Worm (Caenorhabditis elegans) whole organism, L4 larva: ENCODE data around the gene F28B12.1.

Experiments used
- F37D6.2 ChIP-seq: sonication (generic microtip); optimal IDR thresholded peaks from 2 replicates; lab custom pipeline; 2016; ENCODE audit warnings: mild to moderate bottlenecking, missing genetic modification characterization, missing compliant biosample characterization
- F44E2.7 ChIP-seq: fragments of 200-800 bp; sonication (Bioruptor generic); IDR thresholded peaks from 2 replicates; pipeline ENCODE4 v2.1.2; 2022; ENCODE audit warnings: missing genetic modification characterization, missing compliant biosample characterization
- F49E8.2 ChIP-seq: sonication (generic microtip); optimal IDR thresholded peaks from 2 replicates; lab custom pipeline; 2016; ENCODE audit warnings: missing compliant biosample characterization, mild to moderate bottlenecking, missing genetic modification characterization, borderline replicate concordance
- R02D3.7 ChIP-seq: fragments of 150-350 bp; sonication (generic microtip); optimal IDR thresholded peaks from 3 replicates; lab custom pipeline; 2014; ENCODE audit warnings: missing biosample characterization, missing genetic modification characterization
- T26A8.4 ChIP-seq: fragments of 200-800 bp; sonication (Bioruptor generic); IDR thresholded peaks from 2 replicates; pipeline ENCODE4 v1.3.6; 2022; ENCODE audit warnings: missing genetic modification characterization, missing compliant biosample characterization
- Y48G9A.11 ChIP-seq: fragments of 200-800 bp; sonication (Bioruptor generic); IDR thresholded peaks from 2 replicates; pipeline ENCODE4 v1.3.6; 2022; ENCODE audit warnings: missing genetic modification reagents, missing genetic modification characterization, missing compliant biosample characterization
- Y5F2A.4 ChIP-seq: fragments of 200-800 bp; sonication (Bioruptor generic); optimal IDR thresholded peaks from 2 replicates; lab custom pipeline; 2018; ENCODE audit warnings: mild to moderate bottlenecking, missing genetic modification characterization, missing compliant biosample characterization
- Y75B8A.6 ChIP-seq: fragments of 200-800 bp; sonication (Bioruptor generic); IDR thresholded peaks from 2 replicates; pipeline ENCODE4 v1.3.6; 2022; ENCODE audit warnings: missing genetic modification reagents, missing genetic modification characterization, missing compliant biosample characterization
- ama-1 ChIP-seq: fragments of 150-350 bp; optimal IDR thresholded peaks from 2 replicates; lab custom pipeline; 2014; ENCODE audit warnings: inconsistent platforms, mixed read lengths
- ceh-28 ChIP-seq: fragments of 150-350 bp; optimal IDR thresholded peaks from 2 replicates; lab custom pipeline; 2014; ENCODE audit warnings: missing biosample characterization, missing genetic modification reagents, missing genetic modification characterization
- ceh-44 ChIP-seq: fragments of 200-800 bp; sonication (Bioruptor generic); IDR thresholded peaks from 2 replicates; pipeline ENCODE4 v1.3.6; 2022; ENCODE audit warnings: missing genetic modification reagents, missing genetic modification characterization, missing compliant biosample characterization
- ceh-62 ChIP-seq: sonication (generic microtip); optimal IDR thresholded peaks from 2 replicates; lab custom pipeline; 2017; ENCODE audit warnings: missing biosample characterization, missing genetic modification characterization
- ces-1 ChIP-seq: fragments of 150-350 bp; sonication (generic microtip); optimal IDR thresholded peaks from 4 replicates; lab custom pipeline; 2014; ENCODE audit warnings: missing biosample characterization, missing genetic modification reagents, missing genetic modification characterization
- ctbp-1 ChIP-seq: fragments of 200-800 bp; sonication (Bioruptor generic); IDR thresholded peaks from 2 replicates; pipeline ENCODE4 v1.3.6; 2022; ENCODE audit warnings: missing genetic modification reagents, missing genetic modification characterization, missing compliant biosample characterization
- daf-16 ChIP-seq, 3 experiments: sonication (generic microtip); optimal IDR thresholded peaks; 2 replicates each; lab custom pipeline; 2016 to 2017; ENCODE audit warnings: missing genetic modification characterization in 3 of 3, missing genetic modification reagents in 3 of 3, mild to moderate bottlenecking in 2 of 3, missing compliant biosample characterization in 2 of 3, missing biosample characterization in 1 of 3, moderate library complexity in 1 of 3
- daf-8 ChIP-seq: fragments of 200-800 bp; sonication (Bioruptor generic); IDR thresholded peaks from 2 replicates; pipeline ENCODE4 v1.3.6; 2022; ENCODE audit warnings: missing genetic modification characterization, missing compliant biosample characterization
- dmd-8 ChIP-seq: fragments of 200-800 bp; sonication (Bioruptor generic); IDR thresholded peaks from 2 replicates; pipeline ENCODE4 v1.3.6; 2022; ENCODE audit warnings: missing genetic modification characterization, missing compliant biosample characterization
- dpl-1 ChIP-seq: fragments of 150-350 bp; optimal IDR thresholded peaks from 2 replicates; lab custom pipeline; 2014; ENCODE audit warnings: missing biosample characterization, missing genetic modification reagents, missing genetic modification characterization
- duxl-1 ChIP-seq: sonication (generic microtip); optimal IDR thresholded peaks from 2 replicates; lab custom pipeline; 2016; ENCODE audit warnings: mild to moderate bottlenecking, missing genetic modification characterization, moderate library complexity, missing compliant biosample characterization; ENCODE audit not compliant: poor library complexity
- egl-43 ChIP-seq: fragments of 200-800 bp; sonication (Bioruptor generic); IDR thresholded peaks from 2 replicates; pipeline ENCODE4 v1.3.6; 2022; ENCODE audit warnings: missing genetic modification reagents, missing genetic modification characterization, missing compliant biosample characterization
- fos-1 ChIP-seq: fragments of 150-350 bp; optimal IDR thresholded peaks from 2 replicates; lab custom pipeline; 2014; ENCODE audit warnings: missing biosample characterization, missing genetic modification characterization
- hif-1 ChIP-seq, 2 experiments: sonication (generic microtip); optimal IDR thresholded peaks; 2 replicates each; lab custom pipeline; 2016 to 2017; ENCODE audit warnings: missing compliant biosample characterization in 2 of 2, missing genetic modification characterization in 2 of 2, missing genetic modification reagents in 2 of 2, missing genotype in 2 of 2, mild to moderate bottlenecking in 1 of 2
- hmg-1.1 ChIP-seq: fragments of 200-800 bp; sonication (Bioruptor generic); IDR thresholded peaks from 2 replicates; pipeline ENCODE4 v1.3.6; 2022; ENCODE audit warnings: missing genetic modification reagents, missing genetic modification characterization, missing compliant biosample characterization
- lin-13 ChIP-seq: fragments of 150-350 bp; optimal IDR thresholded peaks from 2 replicates; lab custom pipeline; 2014; ENCODE audit warnings: missing biosample characterization, missing genetic modification reagents, missing genetic modification characterization
- lin-29 ChIP-seq: fragments of 200-800 bp; sonication (Bioruptor generic); IDR thresholded peaks from 2 replicates; pipeline ENCODE4 v1.3.6; 2022; ENCODE audit warnings: missing genetic modification reagents, missing genetic modification characterization, missing compliant biosample characterization
- lin-38 ChIP-seq: fragments of 200-800 bp; sonication (Bioruptor generic); IDR thresholded peaks from 2 replicates; pipeline ENCODE4 v1.3.6; 2022; ENCODE audit warnings: missing genetic modification reagents, missing genetic modification characterization, missing compliant biosample characterization
- lin-39 ChIP-seq: fragments of 150-350 bp; optimal IDR thresholded peaks from 2 replicates; lab custom pipeline; 2014; ENCODE audit warnings: missing biosample characterization, missing genetic modification reagents, missing genetic modification characterization
- mes-2 ChIP-seq: sonication (generic microtip); optimal IDR thresholded peaks from 2 replicates; lab custom pipeline; 2016; ENCODE audit warnings: missing genotype, mild to moderate bottlenecking, missing genetic modification characterization, missing compliant biosample characterization; ENCODE audit not compliant: poor library complexity, severe bottlenecking
- mxl-3 ChIP-seq: fragments of 200-800 bp; sonication (Bioruptor generic); optimal IDR thresholded peaks from 2 replicates; lab custom pipeline; 2018; ENCODE audit warnings: mild to moderate bottlenecking, missing genetic modification characterization, missing compliant biosample characterization
- nhr-10 ChIP-seq: fragments of 150-350 bp; optimal IDR thresholded peaks from 2 replicates; lab custom pipeline; 2014; ENCODE audit warnings: missing biosample characterization, missing genetic modification characterization
- nhr-28 ChIP-seq: fragments of 150-350 bp; optimal IDR thresholded peaks from 2 replicates; lab custom pipeline; 2014; ENCODE audit warnings: missing biosample characterization, missing genetic modification characterization
- nhr-41 ChIP-seq: fragments of 200-800 bp; sonication (Bioruptor generic); IDR thresholded peaks from 2 replicates; pipeline ENCODE4 v1.3.6; 2022; ENCODE audit warnings: missing genetic modification reagents, missing genetic modification characterization, missing compliant biosample characterization
- nhr-42 ChIP-seq: fragments of 200-800 bp; sonication (Bioruptor generic); IDR thresholded peaks from 2 replicates; pipeline ENCODE4 v1.3.6; 2022; ENCODE audit warnings: missing genetic modification characterization, missing compliant biosample characterization
- nhr-48 ChIP-seq: sonication (generic microtip); optimal IDR thresholded peaks from 2 replicates; lab custom pipeline; 2016; ENCODE audit warnings: mild to moderate bottlenecking, missing genetic modification characterization, missing compliant biosample characterization
- rbr-2 ChIP-seq: sonication (generic microtip); optimal IDR thresholded peaks from 2 replicates; lab custom pipeline; 2016; ENCODE audit warnings: missing genotype, missing genetic modification characterization, missing compliant biosample characterization
- saeg-2 ChIP-seq: fragments of 200-800 bp; sonication (Bioruptor generic); IDR thresholded peaks from 2 replicates; pipeline ENCODE4 v1.3.6; 2022; ENCODE audit warnings: missing genetic modification reagents, missing genetic modification characterization, missing compliant biosample characterization
- sdz-12 ChIP-seq: fragments of 200-800 bp; sonication (Bioruptor generic); optimal IDR thresholded peaks from 2 replicates; lab custom pipeline; 2018; ENCODE audit warnings: mild to moderate bottlenecking, missing genetic modification characterization, missing compliant biosample characterization
- set-16 ChIP-seq: fragments of 200-800 bp; sonication (Bioruptor generic); IDR thresholded peaks from 2 replicates; pipeline ENCODE4 v1.3.6; 2022; ENCODE audit warnings: missing genetic modification reagents, missing genetic modification characterization, missing compliant biosample characterization
- skn-1 ChIP-seq: fragments of 150-350 bp; optimal IDR thresholded peaks from 2 replicates; lab custom pipeline; 2014; ENCODE audit warnings: missing biosample characterization, missing genetic modification characterization
- snpc-1.2 ChIP-seq: fragments of 200-800 bp; sonication (Bioruptor generic); IDR thresholded peaks from 2 replicates; pipeline ENCODE4 v1.3.6; 2022; ENCODE audit warnings: missing genetic modification reagents, missing genetic modification characterization, missing compliant biosample characterization
- spr-3 ChIP-seq: fragments of 200-800 bp; sonication (Bioruptor generic); optimal IDR thresholded peaks from 2 replicates; lab custom pipeline; 2018; ENCODE audit warnings: mild to moderate bottlenecking, missing genetic modification characterization, missing compliant biosample characterization
- tra-1 ChIP-seq: fragments of 200-800 bp; sonication (Bioruptor generic); IDR thresholded peaks from 2 replicates; pipeline ENCODE4 v1.3.6; 2022; ENCODE audit warnings: missing genetic modification reagents, missing genetic modification characterization, missing compliant biosample characterization
- unc-62 ChIP-seq, 3 experiments: fragments of 150-350 bp in 1 of 3; sonication (generic microtip); optimal IDR thresholded peaks in 2 of 3; peaks in 1 of 3; 1 replicate in 1 of 3; 2 replicates in 2 of 3; lab custom pipeline; 2014 to 2017; ENCODE audit warnings: missing biosample characterization in 3 of 3, missing genetic modification characterization in 3 of 3, missing genetic modification reagents in 3 of 3, missing genotype in 1 of 3
- vab-7 ChIP-seq: fragments of 200-800 bp; sonication (Bioruptor generic); IDR thresholded peaks from 2 replicates; pipeline ENCODE4 v1.3.6; 2022; ENCODE audit warnings: missing genetic modification reagents, missing genetic modification characterization, missing compliant biosample characterization
- zag-1 ChIP-seq: fragments of 150-350 bp; optimal IDR thresholded peaks from 2 replicates; lab custom pipeline; 2014; ENCODE audit warnings: missing biosample characterization, missing genetic modification characterization
- zfp-2 ChIP-seq: sonication (generic microtip); optimal IDR thresholded peaks from 2 replicates; lab custom pipeline; 2016; ENCODE audit warnings: mild to moderate bottlenecking, missing genetic modification characterization, missing compliant biosample characterization
- zip-11 ChIP-seq: fragments of 200-800 bp; sonication (Bioruptor generic); IDR thresholded peaks from 2 replicates; pipeline ENCODE4 v1.3.6; 2022; ENCODE audit warnings: missing genetic modification characterization, missing compliant biosample characterization
- ztf-7 ChIP-seq: fragments of 150-350 bp; optimal IDR thresholded peaks from 2 replicates; lab custom pipeline; 2014; ENCODE audit warnings: missing biosample characterization, missing genetic modification characterization

The F28B12.1 gene

ce11 chrII:5930095-5930653 is 12.6 kb upstream of the F28B12.1 start (continued):
- TF ChIP-seq zip-11 (GFP tag; lab: Robert Waterston, UW), result no peak
- TF ChIP-seq F37D6.2 (tag; lab: Kevin White, UChicago), result no peak
- TF ChIP-seq ces-1, result no peak
- no peak for TF ChIP-seq T26A8.4 (GFP tag; lab: Robert Waterston, UW)
- no peak for TF ChIP-seq duxl-1 (tag; lab: Kevin White, UChicago)
- no peak for TF ChIP-seq nhr-42 (GFP tag; lab: Robert Waterston, UW)
- no peak for TF ChIP-seq F44E2.7 (GFP tag; lab: Robert Waterston, UW)
- TF ChIP-seq lin-29, result no peak
- TF ChIP-seq ceh-62 (tag; lab: Kevin White, UChicago), result no peak
- TF ChIP-seq Y75B8A.6, result no peak
- TF ChIP-seq set-16, result no peak
- no peak for TF ChIP-seq F49E8.2 (tag; lab: Kevin White, UChicago)
- TF ChIP-seq Y48G9A.11, result no peak
- TF ChIP-seq Y5F2A.4 (GFP tag; lab: Kevin White, UChicago), result no peak
- TF ChIP-seq mxl-3 (GFP tag; lab: Kevin White, UChicago), result peak; percentile 32
- TF ChIP-seq dpl-1, result no peak
- no peak for TF ChIP-seq nhr-10 (tag; lab: Kevin White, UChicago)
- TF ChIP-seq spr-3 (GFP tag; lab: Kevin White, UChicago), result no peak
- TF ChIP-seq daf-16 (GFP tag; optimal IDR thresholded peaks at IDR 0.05; lab: Kevin White, UChicago), result no peak
- TF ChIP-seq daf-16 (tag; optimal IDR thresholded peaks at IDR 0.05; lab: Kevin White, UChicago), result peak; percentile 92
- no peak for TF ChIP-seq daf-8 (GFP tag; lab: Robert Waterston, UW)
- peak; percentile 87 for TF ChIP-seq nhr-28 (tag; lab: Kevin White, UChicago)
- TF ChIP-seq R02D3.7 (tag; lab: Kevin White, UChicago), result no peak
- TF ChIP-seq ctbp-1, result no peak
- TF ChIP-seq unc-62 (GFP tag; optimal IDR thresholded peaks at IDR 0.05 in 1 of 2; lab: Kevin White, UChicago), result no peak
- no peak for TF ChIP-seq unc-62 (tag; optimal IDR thresholded peaks at IDR 0.05; lab: Kevin White, UChicago)
- no peak for TF ChIP-seq saeg-2 (GFP tag; lab: Robert Waterston, UW)
- no peak for TF ChIP-seq ama-1 (lab: Kevin White, UChicago)
- peak; percentile 6 for TF ChIP-seq mes-2 (tag; lab: Kevin White, UChicago)
- no peak for TF ChIP-seq ztf-7 (tag; lab: Kevin White, UChicago)
- no peak for TF ChIP-seq snpc-1.2 (GFP tag; lab: Robert Waterston, UW)
- no peak for TF ChIP-seq ceh-44 (GFP tag; lab: Robert Waterston, UW)
- no peak for TF ChIP-seq lin-39 (tag; lab: Kevin White, UChicago)
- no peak for TF ChIP-seq zfp-2 (tag; lab: Kevin White, UChicago)
- TF ChIP-seq lin-38, result no peak
- peak; percentile 61 for TF ChIP-seq nhr-48 (tag; lab: Kevin White, UChicago)

ce11 chrII:5931109-5931508 is 11.6 kb upstream of the F28B12.1 start:
- TF ChIP-seq F37D6.2 (tag; lab: Kevin White, UChicago) (no peak), vab-7 (no peak), dmd-8 (GFP tag; lab: Robert Waterston, UW) (peak; percentile 53; the same call in 1 of the 2 replicates), skn-1 (tag; lab: Kevin White, UChicago) (no peak), tra-1 (GFP tag; lab: Robert Waterston, UW) (0 out of 2 replicates have a peak, but pooled peaks have one; percentile 21), nhr-41 (GFP tag; lab: Robert Waterston, UW) (no peak), ztf-7 (tag; lab: Kevin White, UChicago) (no peak), zfp-2 (tag; lab: Kevin White, UChicago) (no peak), spr-3 (GFP tag; lab: Kevin White, UChicago) (no peak), egl-43 (no peak), hif-1 (tag; optimal IDR thresholded peaks at IDR 0.05; lab: Kevin White, UChicago) (peak in 1 of 2 experiments; percentile 7), mxl-3 (GFP tag; lab: Kevin White, UChicago) (peak; percentile 66), Y48G9A.11 (no peak), ama-1 (lab: Kevin White, UChicago) (no peak), nhr-10 (tag; lab: Kevin White, UChicago) (no peak), fos-1 (tag; lab: Kevin White, UChicago) (no peak), ceh-28 (tag; lab: Kevin White, UChicago) (no peak), daf-8 (GFP tag; lab: Robert Waterston, UW) (no peak), snpc-1.2 (GFP tag; lab: Robert Waterston, UW) (no peak), sdz-12 (no peak), hmg-1.1 (GFP tag; lab: Robert Waterston, UW) (peak; percentile 39; the same call in 1 of the 2 replicates), nhr-28 (tag; lab: Kevin White, UChicago) (peak; percentile 84), lin-13 (GFP tag; lab: Kevin White, UChicago) (no peak), rbr-2 (no peak), zag-1 (tag; lab: Kevin White, UChicago) (no peak), nhr-42 (GFP tag; lab: Robert Waterston, UW) (no peak), Y5F2A.4 (GFP tag; lab: Kevin White, UChicago) (no peak)
